Worm (Caenorhabditis elegans): ENCODE measurements around the gene C31G12.3.

DNA sequence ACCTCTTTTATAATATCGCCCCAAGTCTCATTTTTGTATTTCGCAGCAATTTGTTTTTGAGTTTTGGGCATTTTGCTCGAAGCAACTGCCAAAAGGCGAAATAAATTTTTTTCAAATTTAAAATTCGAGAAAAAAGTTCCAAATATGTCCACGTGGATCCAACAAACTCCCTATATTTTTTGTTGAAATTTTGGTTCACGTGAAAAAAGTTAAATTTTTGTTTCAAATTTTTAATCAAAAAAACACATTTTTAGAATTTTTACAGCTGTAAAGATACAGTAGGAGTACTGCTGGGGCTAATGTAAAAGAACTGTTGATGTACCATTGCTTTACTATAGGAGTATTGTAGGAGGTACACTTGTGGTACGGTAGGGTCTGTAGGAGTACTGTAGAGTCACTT is 17.8 kb upstream of the C31G12.3 start, which contains the start of gene C14A6.6:
- TF ChIP-seq ama-1 (optimal IDR thresholded peaks at IDR 0.05) (no peak), aly-1 (tag; optimal IDR thresholded peaks at IDR 0.05) (no peak), hnd-1 (tag; optimal IDR thresholded peaks at IDR 0.05) (no peak), hmbx-1 (tag; optimal IDR thresholded peaks at IDR 0.05) (no peak), flt-1 (GFP tag; IDR thresholded peaks at IDR 0.05) (no peak), tbx-37 (GFP tag; conservative IDR thresholded peaks at IDR 0.05) (no peak), ets-7 (tag; optimal IDR thresholded peaks at IDR 0.05) (no peak), B0310.2 (tag; optimal IDR thresholded peaks at IDR 0.05) (no peak), pes-1 (GFP tag; IDR thresholded peaks at IDR 0.05) (no peak), ceh-13 (GFP tag; optimal IDR thresholded peaks at IDR 0.05) (no peak)

Data from whole organism, early embryonic.